Worm (Caenorhabditis elegans) whole organism, late embryonic: ENCODE measurements around the gene cut-6.

ENCODE experiments used
- C08G9.2 ChIP-seq: sonication (generic microtip); optimal IDR thresholded peaks from 2 replicates; lab custom pipeline; 2016; ENCODE audit warnings: mild to moderate bottlenecking, missing genetic modification characterization, moderate library complexity, missing compliant biosample characterization
- C38D4.7 ChIP-seq: fragments of 200-800 bp; sonication (Bioruptor generic); optimal IDR thresholded peaks from 2 replicates; lab custom pipeline; 2018; ENCODE audit warnings: mild to moderate bottlenecking, missing genetic modification characterization, moderate library complexity, missing compliant biosample characterization
- F13H6.1 ChIP-seq: sonication (generic microtip); optimal IDR thresholded peaks from 2 replicates; lab custom pipeline; 2016; ENCODE audit warnings: missing genetic modification characterization, missing compliant biosample characterization
- K09A11.1 ChIP-seq: sonication (generic microtip); optimal IDR thresholded peaks from 2 replicates; lab custom pipeline; 2017; ENCODE audit warnings: antibody characterized with exemption, mild to moderate bottlenecking, missing genetic modification characterization, missing compliant biosample characterization; ENCODE audit not compliant: insufficient read depth
- ceh-14 ChIP-seq: sonication (generic microtip); optimal IDR thresholded peaks from 2 replicates; lab custom pipeline; 2016; ENCODE audit warnings: missing genotype, missing genetic modification characterization, missing compliant biosample characterization
- ceh-18 ChIP-seq: sonication (generic microtip); optimal IDR thresholded peaks from 2 replicates; lab custom pipeline; 2016; ENCODE audit warnings: missing genetic modification characterization, missing compliant biosample characterization
- ceh-31 ChIP-seq: sonication (generic microtip); optimal IDR thresholded peaks from 2 replicates; lab custom pipeline; 2016; ENCODE audit warnings: missing genetic modification characterization, missing compliant biosample characterization
- ceh-48 ChIP-seq: sonication (generic microtip); optimal IDR thresholded peaks from 2 replicates; lab custom pipeline; 2016; ENCODE audit warnings: missing genetic modification characterization, inconsistent platforms, missing compliant biosample characterization
- che-1 ChIP-seq: sonication (generic microtip); optimal IDR thresholded peaks from 2 replicates; lab custom pipeline; 2016; ENCODE audit warnings: mild to moderate bottlenecking, missing genetic modification characterization, missing compliant biosample characterization
- dve-1 ChIP-seq: sonication (generic microtip); optimal IDR thresholded peaks from 2 replicates; lab custom pipeline; 2017; ENCODE audit warnings: antibody characterized with exemption, mild to moderate bottlenecking, missing genetic modification characterization, missing compliant biosample characterization
- elt-2 ChIP-seq: sonication (generic microtip); optimal IDR thresholded peaks from 2 replicates; lab custom pipeline; 2016; ENCODE audit warnings: missing genetic modification reagents, missing genetic modification characterization, missing compliant biosample characterization
- fkh-10 ChIP-seq: fragments of 150-350 bp; optimal IDR thresholded peaks from 2 replicates; lab custom pipeline; 2014; ENCODE audit warnings: missing biosample characterization, missing genetic modification reagents, missing genetic modification characterization
- hlh-13 ChIP-seq: fragments of 200-800 bp; sonication (Bioruptor generic); optimal IDR thresholded peaks from 2 replicates; lab custom pipeline; 2018; ENCODE audit warnings: mild to moderate bottlenecking, missing genetic modification characterization, missing compliant biosample characterization
- hlh-30 ChIP-seq: sonication (generic microtip); optimal IDR thresholded peaks from 2 replicates; lab custom pipeline; 2017; ENCODE audit warnings: antibody characterized with exemption, missing genetic modification characterization, missing compliant biosample characterization; ENCODE audit not compliant: insufficient read depth
- hlh-6 ChIP-seq: sonication (generic microtip); optimal IDR thresholded peaks from 2 replicates; lab custom pipeline; 2016; ENCODE audit warnings: missing genotype, missing genetic modification characterization, missing compliant biosample characterization
- lim-6 ChIP-seq: sonication (generic microtip); optimal IDR thresholded peaks from 2 replicates; lab custom pipeline; 2016; ENCODE audit warnings: missing genetic modification characterization, missing compliant biosample characterization
- nfya-1 ChIP-seq: sonication (generic microtip); optimal IDR thresholded peaks from 2 replicates; lab custom pipeline; 2017; ENCODE audit warnings: missing genetic modification characterization, mild to moderate bottlenecking, missing compliant biosample characterization, antibody characterized with exemption, moderate library complexity
- pat-9 ChIP-seq: fragments of 200-800 bp; sonication (Bioruptor generic); optimal IDR thresholded peaks from 2 replicates; lab custom pipeline; 2018; ENCODE audit warnings: mild to moderate bottlenecking, missing genetic modification characterization, moderate library complexity, missing compliant biosample characterization
- pha-4 ChIP-seq: fragments of 150-350 bp; optimal IDR thresholded peaks from 2 replicates; lab custom pipeline; 2018; ENCODE audit warnings: missing biosample characterization, missing genetic modification reagents, missing genetic modification characterization
- pqm-1 ChIP-seq: sonication (generic microtip); optimal IDR thresholded peaks from 2 replicates; lab custom pipeline; 2016; ENCODE audit warnings: missing genetic modification characterization, missing compliant biosample characterization
- pros-1 ChIP-seq: fragments of 150-350 bp; optimal IDR thresholded peaks from 2 replicates; lab custom pipeline; 2014; ENCODE audit warnings: missing biosample characterization, missing genetic modification reagents, missing genetic modification characterization
- ref-2 ChIP-seq: sonication (generic microtip); optimal IDR thresholded peaks from 2 replicates; lab custom pipeline; 2016; ENCODE audit warnings: missing genetic modification characterization, missing compliant biosample characterization
- rnt-1 ChIP-seq: sonication (generic microtip); optimal IDR thresholded peaks from 2 replicates; lab custom pipeline; 2016; ENCODE audit warnings: missing genetic modification characterization, missing compliant biosample characterization
- sdc-2 ChIP-seq: sonication (generic microtip); optimal IDR thresholded peaks from 2 replicates; lab custom pipeline; 2016; ENCODE audit warnings: missing genotype, missing genetic modification characterization, missing compliant biosample characterization
- sox-2 ChIP-seq: fragments of 200-800 bp; sonication (Bioruptor generic); IDR thresholded peaks from 2 replicates; pipeline ENCODE4 v1.3.6; 2022; ENCODE audit warnings: missing genetic modification reagents, missing genetic modification characterization, missing compliant biosample characterization
- sox-4 ChIP-seq: sonication (generic microtip); optimal IDR thresholded peaks from 2 replicates; lab custom pipeline; 2017; ENCODE audit warnings: mild to moderate bottlenecking, missing genetic modification characterization, inconsistent platforms, missing compliant biosample characterization
- syd-9 ChIP-seq: sonication (generic microtip); optimal IDR thresholded peaks from 2 replicates; lab custom pipeline; 2016; ENCODE audit warnings: mild to moderate bottlenecking, missing genetic modification characterization, moderate library complexity, missing compliant biosample characterization
- tbx-2 ChIP-seq: sonication (generic microtip); optimal IDR thresholded peaks from 2 replicates; lab custom pipeline; 2016; ENCODE audit warnings: missing genetic modification characterization, missing compliant biosample characterization
- tbx-7 ChIP-seq: sonication (generic microtip); optimal IDR thresholded peaks from 2 replicates; lab custom pipeline; 2016; ENCODE audit warnings: missing genotype, missing genetic modification characterization, missing compliant biosample characterization
- unc-3 ChIP-seq, 2 experiments: fragments of 200-800 bp in 1 of 2; sonication (Bioruptor generic) in 1 of 2; sonication (generic microtip) in 1 of 2; conservative IDR thresholded peaks in 1 of 2; optimal IDR thresholded peaks in 1 of 2; 2 replicates each; pipeline versions ENCODE4 v1.3.6 to Lab custom; 2016 to 2022; ENCODE audit warnings: missing compliant biosample characterization in 2 of 2, missing genetic modification characterization in 2 of 2, missing genetic modification reagents in 1 of 2
- unc-42 ChIP-seq: sonication (generic microtip); optimal IDR thresholded peaks from 2 replicates; lab custom pipeline; 2016; ENCODE audit warnings: missing genotype, missing genetic modification characterization, missing compliant biosample characterization
- unc-86 ChIP-seq: sonication (generic microtip); optimal IDR thresholded peaks from 2 replicates; lab custom pipeline; 2016; ENCODE audit warnings: missing genetic modification characterization, missing compliant biosample characterization
- ztf-16 ChIP-seq: sonication (generic microtip); optimal IDR thresholded peaks from 2 replicates; lab custom pipeline; 2017; ENCODE audit warnings: missing genetic modification characterization, missing compliant biosample characterization

cut-6 gene

DNA sequence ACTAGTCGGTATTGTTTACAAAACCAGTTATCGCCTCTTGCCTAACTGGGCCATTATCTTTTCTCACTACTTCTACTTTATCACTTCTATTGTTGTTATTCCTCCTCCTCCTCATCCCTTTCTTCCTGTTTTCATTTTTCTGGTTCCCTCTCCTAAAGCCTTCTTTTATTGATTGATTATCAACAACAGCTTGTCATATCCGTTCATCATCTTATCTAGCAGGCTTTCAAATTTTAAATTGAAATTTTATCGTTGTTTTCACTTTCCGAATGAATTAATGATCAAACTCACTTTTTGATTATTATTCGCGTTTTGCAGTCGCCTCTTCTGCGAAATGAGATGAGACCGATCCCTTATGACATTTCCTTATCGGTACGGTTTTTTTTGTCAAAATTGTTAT is at the start of gene cut-6:
TSS of gene cut-6 (plus strand) at position 301 of the 400 bp plus-strand sequence.
- no peak for TF ChIP-seq lim-6 (tag; lab: Kevin White, UChicago)
- TF ChIP-seq sox-4 (tag; lab: Kevin White, UChicago): no peak
- TF ChIP-seq dve-1 (tag; lab: Kevin White, UChicago): no peak
- TF ChIP-seq sdc-2 (tag; lab: Kevin White, UChicago): no peak
- no peak for TF ChIP-seq rnt-1 (tag; lab: Kevin White, UChicago)
- no peak for TF ChIP-seq hlh-13 (GFP tag; lab: Kevin White, UChicago)
- TF ChIP-seq pqm-1 (tag; lab: Kevin White, UChicago): no peak
- TF ChIP-seq pros-1 (tag; lab: Kevin White, UChicago): no peak
- TF ChIP-seq che-1 (tag; lab: Kevin White, UChicago): no peak
- no peak for TF ChIP-seq ceh-18 (tag; lab: Kevin White, UChicago)
- TF ChIP-seq tbx-2: no peak
- no peak for TF ChIP-seq syd-9 (tag; lab: Kevin White, UChicago)
- no peak for TF ChIP-seq sox-2 (GFP tag; lab: Robert Waterston, UW)
- TF ChIP-seq pha-4: no peak
- TF ChIP-seq ceh-14 (tag; lab: Kevin White, UChicago): no peak
- no peak for TF ChIP-seq C08G9.2 (tag; lab: Kevin White, UChicago)
- TF ChIP-seq nfya-1: no peak
- TF ChIP-seq F13H6.1 (tag; lab: Kevin White, UChicago): no peak
- no peak for TF ChIP-seq tbx-7 (tag; lab: Kevin White, UChicago)
- no peak for TF ChIP-seq ceh-31 (tag; lab: Kevin White, UChicago)

DNA sequence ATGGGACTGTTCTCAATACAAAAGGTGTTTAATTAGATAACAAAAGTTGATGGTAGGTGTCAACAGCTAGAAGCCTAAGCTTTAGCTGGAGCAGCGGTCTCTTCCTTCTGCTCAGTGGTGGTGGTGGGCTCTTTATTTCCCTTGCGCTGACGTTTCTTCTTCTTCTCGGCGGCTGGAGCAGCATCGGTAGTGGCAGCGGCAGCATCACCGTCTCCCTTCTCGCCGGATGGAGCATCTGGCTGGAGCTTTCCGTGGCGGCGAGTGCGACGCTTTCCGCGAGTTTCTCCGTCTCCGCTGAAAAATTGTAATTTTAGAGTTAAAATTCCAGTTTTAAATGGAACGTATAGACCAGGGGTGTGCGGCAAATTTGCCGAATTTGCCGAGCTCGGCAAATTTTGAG is 44.2 kb upstream of the cut-6 start:
- TF ChIP-seq pha-4 (no peak), fkh-10 (GFP tag; lab: Kevin White, UChicago) (no peak)

DNA sequence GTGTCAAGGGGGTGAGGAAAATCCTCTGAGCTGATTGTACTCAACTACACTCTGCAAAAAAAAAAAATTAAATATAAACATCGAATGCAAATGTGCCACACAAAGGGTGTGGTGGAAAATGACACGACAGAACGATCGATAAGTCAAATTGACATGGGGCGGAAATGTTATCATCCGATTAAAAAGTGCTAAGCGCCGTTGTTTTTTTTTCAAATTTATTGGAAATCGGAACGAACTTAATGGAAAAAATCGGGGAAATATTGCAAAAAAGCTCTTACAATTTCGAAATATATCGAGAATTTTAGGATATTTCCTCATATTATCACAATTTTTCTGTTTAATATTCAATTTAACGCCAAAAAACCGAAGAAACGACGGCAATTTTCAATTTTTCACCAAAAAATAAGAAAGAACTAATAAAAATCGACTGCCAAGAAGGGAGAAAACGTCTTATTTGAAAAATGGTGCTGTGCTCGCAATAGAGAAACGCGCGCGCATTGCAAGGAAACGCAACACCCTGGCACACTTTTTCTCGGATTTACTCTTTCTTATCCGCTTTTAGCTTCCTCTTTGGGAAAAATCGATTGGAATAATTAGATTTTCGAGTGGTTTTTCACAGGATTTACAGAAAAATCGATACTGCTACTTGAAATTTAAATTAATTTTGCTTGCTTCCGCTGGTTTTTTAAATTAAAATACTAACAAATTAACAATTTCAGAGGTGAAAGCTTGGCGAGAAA is 42.4 kb upstream of the cut-6 start, which contains the start of the genes cey-4 and vps-50:
TSS of gene cey-4 (minus strand) at position 51 of the 740 bp plus-strand sequence.
TSS of gene vps-50 (plus strand) at position 541 of the 740 bp plus-strand sequence.
- TF ChIP-seq hlh-6 (no peak), K09A11.1 (tag; lab: Kevin White, UChicago) (no peak), dve-1 (tag; lab: Kevin White, UChicago) (peak; percentile 20), unc-42 (peak; percentile 68), unc-3 (GFP tag; conservative IDR thresholded peaks at IDR 0.05; lab: Robert Waterston, UW) (no peak), unc-3 (tag; optimal IDR thresholded peaks at IDR 0.05; lab: Kevin White, UChicago) (peak; percentile 26), tbx-2 (peak; percentile 35), ceh-48 (tag; lab: Kevin White, UChicago) (peak; percentile 57), ztf-16 (tag; lab: Kevin White, UChicago) (peak; percentile 35), pat-9 (tag; lab: Kevin White, UChicago) (no peak), nfya-1 (no peak), ceh-31 (tag; lab: Kevin White, UChicago) (peak; percentile 60), elt-2 (tag; lab: Kevin White, UChicago) (peak; percentile 6), ref-2 (no peak), unc-86 (peak; percentile 31), C38D4.7 (GFP tag; lab: Kevin White, UChicago) (no peak)
- TF ChIP-seq, all 69 proteins: peak for 9

DNA sequence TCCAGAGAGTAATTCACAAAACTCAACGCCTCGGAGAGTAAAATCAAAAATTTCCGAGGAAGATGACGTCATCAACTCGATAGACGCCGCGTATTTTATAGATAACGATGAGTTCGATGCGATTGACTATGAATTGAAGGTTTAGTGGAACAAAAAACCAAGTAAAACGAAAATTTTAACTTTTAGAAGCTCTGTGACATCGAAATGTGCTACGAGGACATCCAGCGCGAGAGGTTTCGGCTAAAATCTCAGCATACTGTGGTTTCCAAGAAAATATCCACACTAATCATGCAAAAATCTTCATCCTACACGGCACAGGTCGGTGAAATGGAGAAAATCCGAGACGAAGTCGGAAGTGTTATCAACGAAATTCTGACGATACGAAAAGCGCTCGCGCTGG is 41.7 kb upstream of the cut-6 start:
- no peak for TF ChIP-seq C08G9.2 (tag; lab: Kevin White, UChicago)
- no peak for TF ChIP-seq nfya-1
- TF ChIP-seq hlh-30 (tag; lab: Kevin White, UChicago): no peak
- TF ChIP-seq, all 69 proteins: peak for 0
